Fruit fly (Drosophila melanogaster) whole organism, wandering third instar larva: Measurements from ENCODE around the gene Dhc16F.

ENCODE experiments used
- Abd-B ChIP-seq: fragments of >200 bp; optimal IDR thresholded peaks from 2 replicates; lab custom pipeline; 2017; ENCODE audit warnings: missing biosample characterization, missing genetic modification characterization
- CG9705 ChIP-seq: fragments of 200-800 bp; sonication (Bioruptor generic); optimal IDR thresholded peaks from 2 replicates; lab custom pipeline; 2018; ENCODE audit warnings: missing biosample characterization, mild to moderate bottlenecking, missing genetic modification characterization
- Dfd ChIP-seq: fragments of >200 bp; optimal IDR thresholded peaks from 2 replicates; lab custom pipeline; 2017; ENCODE audit warnings: missing biosample characterization, missing genetic modification characterization
- Dif ChIP-seq: fragments of 200-275, 200-300 bp; sonication (Bioruptor generic); optimal IDR thresholded peaks from 2 replicates; lab custom pipeline; 2018; ENCODE audit warnings: missing biosample characterization, missing genetic modification characterization; ENCODE audit not compliant: partially characterized antibody
- GATAd ChIP-seq: sonication (Bioruptor generic); optimal IDR thresholded peaks from 2 replicates; lab custom pipeline; 2016; ENCODE audit warnings: missing biosample characterization, missing genetic modification characterization
- HLH106 ChIP-seq: fragments of 200-800 bp; optimal IDR thresholded peaks from 3 replicates; lab custom pipeline; 2019; ENCODE audit warnings: missing biosample characterization, mild to moderate bottlenecking, missing genetic modification characterization, moderate library complexity
- Hnf4 ChIP-seq: fragments of 200-800 bp; sonication (Bioruptor generic); optimal IDR thresholded peaks from 2 replicates; lab custom pipeline; 2016; ENCODE audit warnings: missing biosample characterization, mild to moderate bottlenecking, missing genetic modification characterization
- Hr78 ChIP-seq: fragments of >200 bp; optimal IDR thresholded peaks from 2 replicates; lab custom pipeline; 2017; ENCODE audit warnings: missing biosample characterization, missing genetic modification characterization
- Hr83 ChIP-seq: fragments of 200-300 bp; sonication (Bioruptor generic); optimal IDR thresholded peaks from 2 replicates; lab custom pipeline; 2016; ENCODE audit warnings: missing biosample characterization, mild to moderate bottlenecking, missing genetic modification characterization, moderate library complexity; ENCODE audit not compliant: poor library complexity, severe bottlenecking
- Myc ChIP-seq: fragments of >200 bp; optimal IDR thresholded peaks from 2 replicates; lab custom pipeline; 2017
- N ChIP-seq: fragments of >200 bp; optimal IDR thresholded peaks from 2 replicates; lab custom pipeline; 2018; ENCODE audit warnings: missing biosample characterization, missing external identifiers, missing genetic modification characterization
- OdsH ChIP-seq: fragments of 200-800 bp; sonication (Bioruptor generic); optimal IDR thresholded peaks from 2 replicates; lab custom pipeline; 2016; ENCODE audit warnings: missing biosample characterization, mild to moderate bottlenecking, missing genetic modification characterization
- Rel ChIP-seq, 2 experiments: fragments of 200-800 bp; sonication (Bioruptor generic) in 1 of 2; optimal IDR thresholded peaks; 2 replicates in 1 of 2; 3 replicates in 1 of 2; lab custom pipeline; 2016 to 2019; ENCODE audit warnings: mild to moderate bottlenecking in 2 of 2, missing biosample characterization in 2 of 2, missing genetic modification characterization in 2 of 2, moderate library complexity in 1 of 2
- Sp1 ChIP-seq: fragments of 200-800 bp; sonication (Bioruptor generic); optimal IDR thresholded peaks from 3 replicates; lab custom pipeline; 2019; ENCODE audit warnings: missing biosample characterization, mild to moderate bottlenecking, missing genetic modification characterization, moderate library complexity
- Vsx2 ChIP-seq: fragments of 200-300, 225-300 bp; sonication (Bioruptor generic); optimal IDR thresholded peaks from 2 replicates; lab custom pipeline; 2018; ENCODE audit warnings: missing biosample characterization, missing genetic modification characterization; ENCODE audit not compliant: partially characterized antibody
- brk ChIP-seq: fragments of 200-800 bp; sonication (Bioruptor generic); optimal IDR thresholded peaks from 2 replicates; lab custom pipeline; 2016; ENCODE audit warnings: missing biosample characterization, mild to moderate bottlenecking, missing genetic modification characterization
- dl ChIP-seq, 2 experiments: fragments of 175-275, 200-275 bp in 1 of 2; fragments of 200-275 bp in 1 of 2; sonication (Bioruptor generic); optimal IDR thresholded peaks; lab custom pipeline; 2018; ENCODE audit warnings: mild to moderate bottlenecking in 2 of 2, missing biosample characterization in 2 of 2, missing genetic modification characterization in 2 of 2, moderate library complexity in 2 of 2; ENCODE audit not compliant: partially characterized antibody in 2 of 2, insufficient read depth in 1 of 2
- dsf ChIP-seq: sonication (Bioruptor generic); optimal IDR thresholded peaks from 2 replicates; lab custom pipeline; 2016; ENCODE audit warnings: missing biosample characterization, missing genetic modification characterization, borderline replicate concordance
- ey ChIP-seq: fragments of 200-800 bp; sonication (Bioruptor generic); optimal IDR thresholded peaks from 2 replicates; lab custom pipeline; 2016; ENCODE audit warnings: missing biosample characterization, missing genetic modification characterization
- foxo ChIP-seq, 2 experiments: fragments of 200-800 bp; sonication (Bioruptor generic); optimal IDR thresholded peaks; 2 replicates in 1 of 2; 3 replicates in 1 of 2; lab custom pipeline; 2016 to 2017; ENCODE audit warnings: missing biosample characterization in 2 of 2, missing genetic modification characterization in 2 of 2
- jim ChIP-seq: fragments of 175-275, 200-325 bp; sonication (Bioruptor generic); optimal IDR thresholded peaks from 2 replicates; lab custom pipeline; 2016; ENCODE audit warnings: missing biosample characterization, mild to moderate bottlenecking, missing genetic modification characterization
- lola ChIP-seq: fragments of >200 bp; optimal IDR thresholded peaks from 2 replicates; lab custom pipeline; 2017; ENCODE audit warnings: missing biosample characterization, missing genetic modification characterization
- psq ChIP-seq: fragments of 200-800 bp; sonication (Bioruptor generic); optimal IDR thresholded peaks from 3 replicates; lab custom pipeline; 2017; ENCODE audit warnings: missing biosample characterization, mild to moderate bottlenecking, missing genetic modification characterization, moderate library complexity
- rgr ChIP-seq: fragments of 200-800 bp; sonication (Bioruptor generic); optimal IDR thresholded peaks from 3 replicates; lab custom pipeline; 2016; ENCODE audit warnings: missing biosample characterization, mild to moderate bottlenecking, missing genetic modification characterization
- sage ChIP-seq: fragments of 200-800 bp; sonication (Bioruptor generic); optimal IDR thresholded peaks from 2 replicates; lab custom pipeline; 2016; ENCODE audit warnings: missing biosample characterization, mild to moderate bottlenecking, missing genetic modification characterization
- tai ChIP-seq: sonication (Bioruptor generic); optimal IDR thresholded peaks from 2 replicates; lab custom pipeline; 2016; ENCODE audit warnings: missing biosample characterization, missing genetic modification characterization

Gene Dhc16F

dm6 chrX:18057202-18057601 lies 7.1 kb upstream of the Dhc16F start:
- no peak for TF ChIP-seq CG9705 (GFP tag; lab: Kevin White, UChicago)
- no peak for TF ChIP-seq Sp1 (GFP tag; lab: Kevin White, UChicago)
- no peak for TF ChIP-seq rgr
- no peak for TF ChIP-seq GATAd (GFP tag; lab: Kevin White, UChicago)
- no peak for TF ChIP-seq Myc (lab: Kevin White, UChicago)
- TF ChIP-seq sage (GFP tag; lab: Kevin White, UChicago), result no peak
- no peak for TF ChIP-seq Dfd (GFP tag; lab: Kevin White, UChicago)
- no peak for TF ChIP-seq psq (GFP tag; lab: Kevin White, UChicago)
- no peak for TF ChIP-seq Abd-B (GFP tag; lab: Kevin White, UChicago)
- no peak for TF ChIP-seq HLH106 (tag; lab: Kevin White, UChicago)
- no peak for TF ChIP-seq lola (GFP tag; lab: Kevin White, UChicago)
- TF ChIP-seq ey (GFP tag; lab: Kevin White, UChicago), result no peak
- TF ChIP-seq foxo (GFP tag; optimal IDR thresholded peaks at IDR 0.05; lab: Kevin White, UChicago), result no peak
- TF ChIP-seq N (GFP tag; lab: Kevin White, UChicago), result no peak
- no peak for TF ChIP-seq Hr83 (GFP tag; lab: Kevin White, UChicago)

dm6 chrX:18058108-18058507 lies 6.2 kb upstream of the Dhc16F start:
- TF ChIP-seq Abd-B (GFP tag; lab: Kevin White, UChicago) (no peak), CG9705 (GFP tag; lab: Kevin White, UChicago) (no peak), Dif (no peak), rgr (no peak), tai (GFP tag; lab: Kevin White, UChicago) (no peak), jim (no peak)
- TF ChIP-seq, all 38 proteins: peak for 0

- TF ChIP-seq sage (GFP tag; lab: Kevin White, UChicago) (no peak), Hr78 (GFP tag; lab: Kevin White, UChicago) (no peak), Dfd (GFP tag; lab: Kevin White, UChicago) (no peak), rgr (no peak), dsf (no peak), brk (GFP tag; lab: Kevin White, UChicago) (no peak), Hnf4 (no peak), GATAd (GFP tag; lab: Kevin White, UChicago) (no peak), Hr83 (GFP tag; lab: Kevin White, UChicago) (no peak), OdsH (GFP tag; lab: Kevin White, UChicago) (no peak), Vsx2 (GFP tag; lab: Kevin White, UChicago) (no peak), jim (no peak), dl (GFP tag; optimal IDR thresholded peaks at IDR 0.05; lab: Kevin White, UChicago; ENCODE audit: insufficient read depth in 1 of 2, partially characterized antibody in 2 of 2) (no peak)
Measured at dm6 chrX:18063144-18063772, 1.0 kb upstream of the Dhc16F start, which contains the start of gene Sh. Gene Sh, minus strand, starts transcription at chrX:18063247.

DNA sequence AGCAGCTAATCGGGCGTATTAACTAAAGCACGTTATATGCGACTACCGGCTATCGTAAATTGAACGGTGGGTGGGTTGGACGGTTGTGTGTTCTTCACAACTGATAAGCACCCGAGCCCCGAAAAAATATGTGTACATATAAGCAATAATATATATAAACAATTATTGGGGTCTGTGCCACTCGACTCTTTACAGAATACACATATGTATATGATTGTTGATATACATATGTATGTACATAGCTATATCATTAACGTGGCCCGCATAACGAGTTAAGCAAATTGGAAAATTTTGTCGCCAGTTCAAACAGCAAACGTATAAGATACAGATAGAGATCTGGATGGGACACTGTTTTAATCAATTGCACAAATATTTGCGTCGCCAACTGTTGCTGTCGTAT lies 18.4 kb downstream of the Dhc16F start:
- TF ChIP-seq Rel (GFP tag; optimal IDR thresholded peaks at IDR 0.05; lab: Kevin White, UChicago) (no peak), Rel (tag; optimal IDR thresholded peaks at IDR 0.05; lab: Kevin White, UChicago) (peak; percentile 92), tai (GFP tag; lab: Kevin White, UChicago) (no peak)

- TF ChIP-seq Hnf4, result no peak
- TF ChIP-seq rgr, result peak; percentile 13
- peak; percentile 38 for TF ChIP-seq Hr83 (GFP tag; lab: Kevin White, UChicago)
- TF ChIP-seq, all 38 proteins: peak for 2
Measured at dm6 chrX:18083528-18084365, 19.5 kb downstream of the Dhc16F start.
